Fruit fly (Drosophila melanogaster) whole organism: Measurements from ENCODE around the gene CG4301.

ENCODE experiments used
- CG8478 ChIP-seq: fragments of >200 bp; optimal IDR thresholded peaks from 2 replicates; lab custom pipeline; 2018; ENCODE audit warnings: inconsistent platforms
- Dll ChIP-seq: fragments of >200 bp; optimal IDR thresholded peaks from 2 replicates; lab custom pipeline; 2017
- EcR ChIP-seq, 2 experiments: fragments of >200 bp; optimal IDR thresholded peaks; 2 replicates each; lab custom pipeline; 2017; ENCODE audit warnings: missing biosample characterization in 2 of 2, missing genetic modification characterization in 2 of 2, missing genetic modification reagents in 2 of 2
- usp ChIP-seq: fragments of >200 bp; optimal IDR thresholded peaks from 2 replicates; lab custom pipeline; 2017; ENCODE audit warnings: missing biosample characterization, missing genetic modification characterization, mixed read lengths

DNA sequence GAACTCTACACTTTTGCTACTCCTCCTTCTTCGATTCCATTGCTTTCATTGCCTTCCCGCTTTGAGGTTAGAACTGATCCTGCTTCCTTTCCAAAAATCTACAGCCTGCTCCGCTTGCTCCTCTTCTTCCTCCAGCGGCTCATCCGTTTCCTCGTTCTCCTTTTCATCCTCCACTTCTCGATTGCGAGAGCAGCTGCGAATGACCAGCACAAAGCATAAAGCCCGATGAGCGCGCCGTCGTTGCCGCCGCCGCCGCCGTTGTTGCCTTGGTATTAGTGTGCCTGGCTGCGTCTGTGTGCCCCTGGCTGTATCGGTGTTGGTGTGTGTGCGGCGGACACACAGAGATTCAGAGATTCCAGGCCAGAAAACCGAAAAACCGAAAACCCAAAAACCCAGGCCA lies 19.0 kb downstream of the CG4301 start:
- TF ChIP-seq Dll (lab: Kevin White, UChicago): no peak
- no peak for TF ChIP-seq CG8478 (lab: Kevin White, UChicago)
- TF ChIP-seq EcR (GFP tag; optimal IDR thresholded peaks at IDR 0.05; lab: Kevin White, UChicago): no peak
- TF ChIP-seq usp (GFP tag; lab: Kevin White, UChicago): no peak
